Worm (Caenorhabditis elegans): ENCODE measurements around the gene srg-40.

DNA sequence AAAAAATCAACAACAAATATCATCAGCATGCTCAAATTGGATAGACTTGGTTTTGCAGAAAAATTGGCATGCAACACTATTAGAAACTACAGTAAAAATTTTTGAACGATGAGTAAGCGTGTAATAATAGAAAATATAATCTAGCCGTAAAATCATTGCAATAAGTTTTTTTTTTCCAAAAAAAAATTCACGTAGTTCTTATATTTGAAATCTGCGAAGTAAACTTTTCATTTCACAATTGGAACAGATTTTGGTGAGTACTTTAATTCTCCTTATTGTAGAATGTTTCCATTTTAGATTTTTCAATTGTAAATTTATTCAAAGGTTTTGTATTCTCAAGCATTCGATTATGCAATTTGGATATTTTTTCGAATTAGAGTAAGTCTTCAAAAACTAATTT lies 35.9 kb upstream of the srg-40 start, which contains the start of gene K10D6.3:
- TF ChIP-seq snpc-4 (tag; optimal IDR thresholded peaks at IDR 0.05) (no peak), ceh-82 (tag; optimal IDR thresholded peaks at IDR 0.05) (no peak), elt-3 (tag; optimal IDR thresholded peaks at IDR 0.05) (no peak), fos-1 (tag; optimal IDR thresholded peaks at IDR 0.05) (no peak), nhr-12 (tag; optimal IDR thresholded peaks at IDR 0.05) (no peak), jun-1 (tag; optimal IDR thresholded peaks at IDR 0.05) (no peak), lin-39 (tag; optimal IDR thresholded peaks at IDR 0.05) (no peak), ama-1 (optimal IDR thresholded peaks at IDR 0.05) (no peak), unc-39 (tag; optimal IDR thresholded peaks at IDR 0.05) (no peak), nfya-1 (tag; optimal IDR thresholded peaks at IDR 0.05; ENCODE audit: insufficient read depth) (no peak), ZK546.5 (tag; optimal IDR thresholded peaks at IDR 0.05) (no peak), ztf-11 (tag; optimal IDR thresholded peaks at IDR 0.05) (no peak), lin-15B (tag; optimal IDR thresholded peaks at IDR 0.05) (no peak)
